Worm (Caenorhabditis elegans) whole organism, L2 larva: ENCODE data around the gene tat-1.

Experiments
- C34F6.9 ChIP-seq: fragments of 150-350 bp; optimal IDR thresholded peaks from 2 replicates; lab custom pipeline; 2014; ENCODE audit warnings: missing biosample characterization, missing genetic modification characterization
- F13H6.1 ChIP-seq: sonication (generic microtip); optimal IDR thresholded peaks from 2 replicates; lab custom pipeline; 2016; ENCODE audit warnings: missing genetic modification characterization, missing compliant biosample characterization
- R02D3.7 ChIP-seq: fragments of 150-350 bp; optimal IDR thresholded peaks from 2 replicates; lab custom pipeline; 2014; ENCODE audit warnings: missing biosample characterization, missing genetic modification characterization
- Y55F3AM.14 ChIP-seq: fragments of 200-800 bp; sonication (Bioruptor generic); optimal IDR thresholded peaks from 2 replicates; lab custom pipeline; 2018; ENCODE audit warnings: mild to moderate bottlenecking, missing genetic modification characterization, missing compliant biosample characterization
- ZK546.5 ChIP-seq: sonication (generic microtip); optimal IDR thresholded peaks from 2 replicates; lab custom pipeline; 2017; ENCODE audit warnings: missing biosample characterization, missing genetic modification characterization
- alr-1 ChIP-seq: fragments of 150-350 bp; optimal IDR thresholded peaks from 2 replicates; lab custom pipeline; 2014; ENCODE audit warnings: missing biosample characterization, missing genetic modification characterization
- ama-1 ChIP-seq: fragments of 150-350 bp; optimal IDR thresholded peaks from 2 replicates; lab custom pipeline; 2018; ENCODE audit warnings: inconsistent platforms
- blmp-1 ChIP-seq: sonication (generic microtip); optimal IDR thresholded peaks from 2 replicates; lab custom pipeline; 2017; ENCODE audit warnings: missing genetic modification characterization, mild to moderate bottlenecking, missing compliant biosample characterization, antibody characterized with exemption, moderate library complexity; ENCODE audit not compliant: insufficient read depth
- ceh-16 ChIP-seq: fragments of 150-350 bp; optimal IDR thresholded peaks from 2 replicates; lab custom pipeline; 2014; ENCODE audit warnings: missing biosample characterization, missing genetic modification characterization
- ceh-82 ChIP-seq: fragments of 150-350 bp; optimal IDR thresholded peaks from 2 replicates; lab custom pipeline; 2014; ENCODE audit warnings: missing biosample characterization, missing genetic modification characterization
- crh-2 ChIP-seq: sonication (generic microtip); optimal IDR thresholded peaks from 2 replicates; lab custom pipeline; 2017; ENCODE audit warnings: missing biosample characterization, missing genetic modification characterization
- dmd-4 ChIP-seq: sonication (generic microtip); optimal IDR thresholded peaks from 2 replicates; lab custom pipeline; 2017; ENCODE audit warnings: missing biosample characterization, missing genetic modification characterization
- egl-27 ChIP-seq: sonication (generic microtip); optimal IDR thresholded peaks from 3 replicates; lab custom pipeline; 2017; ENCODE audit warnings: missing biosample characterization, missing genetic modification reagents, missing genetic modification characterization
- elt-1 ChIP-seq: fragments of 150-350 bp; optimal IDR thresholded peaks from 2 replicates; lab custom pipeline; 2014; ENCODE audit warnings: missing biosample characterization, missing genetic modification characterization
- elt-3 ChIP-seq: sonication (generic microtip); optimal IDR thresholded peaks from 2 replicates; lab custom pipeline; 2017; ENCODE audit warnings: missing biosample characterization, missing genetic modification characterization
- fos-1 ChIP-seq: fragments of 150-350 bp; optimal IDR thresholded peaks from 2 replicates; lab custom pipeline; 2014; ENCODE audit warnings: missing biosample characterization, missing genetic modification characterization
- gmeb-1 ChIP-seq: fragments of 150-350 bp; optimal IDR thresholded peaks from 2 replicates; lab custom pipeline; 2014; ENCODE audit warnings: missing biosample characterization, missing genetic modification characterization
- lin-13 ChIP-seq: fragments of 150-350 bp; optimal IDR thresholded peaks from 2 replicates; lab custom pipeline; 2014; ENCODE audit warnings: missing biosample characterization, missing genetic modification reagents, missing genetic modification characterization
- lin-39 ChIP-seq: fragments of 150-350 bp; optimal IDR thresholded peaks from 2 replicates; lab custom pipeline; 2014; ENCODE audit warnings: missing biosample characterization, missing genetic modification reagents, missing genetic modification characterization
- lsy-2 ChIP-seq, 2 experiments: fragments of 150-350 bp in 1 of 2; sonication (generic microtip) in 1 of 2; optimal IDR thresholded peaks; 2 replicates each; lab custom pipeline; 2014 to 2017; ENCODE audit warnings: missing biosample characterization in 2 of 2, missing genetic modification characterization in 2 of 2
- mab-5 ChIP-seq: fragments of 150-350 bp; optimal IDR thresholded peaks from 2 replicates; lab custom pipeline; 2014; ENCODE audit warnings: missing biosample characterization, missing genetic modification characterization
- mbf-1 ChIP-seq: sonication (generic microtip); optimal IDR thresholded peaks from 2 replicates; lab custom pipeline; 2017; ENCODE audit warnings: missing biosample characterization, missing genetic modification characterization
- mdl-1 ChIP-seq, 2 experiments: fragments of 150-350 bp in 1 of 2; sonication (generic microtip) in 1 of 2; optimal IDR thresholded peaks; 2 replicates each; lab custom pipeline; 2017; ENCODE audit warnings: missing biosample characterization in 2 of 2, missing genetic modification characterization in 2 of 2
- nhr-10 ChIP-seq: sonication (generic microtip); optimal IDR thresholded peaks from 2 replicates; lab custom pipeline; 2017; ENCODE audit warnings: missing biosample characterization, missing genetic modification characterization
- nhr-11 ChIP-seq: fragments of 150-350 bp; optimal IDR thresholded peaks from 2 replicates; lab custom pipeline; 2014; ENCODE audit warnings: missing biosample characterization, missing genetic modification characterization
- nhr-12 ChIP-seq: fragments of 150-350 bp; optimal IDR thresholded peaks from 2 replicates; lab custom pipeline; 2014; ENCODE audit warnings: missing biosample characterization, missing genetic modification characterization
- nhr-129 ChIP-seq: fragments of 150-350 bp; optimal IDR thresholded peaks from 2 replicates; lab custom pipeline; 2014; ENCODE audit warnings: missing biosample characterization, missing genetic modification characterization
- nhr-21 ChIP-seq: fragments of 150-350 bp; optimal IDR thresholded peaks from 2 replicates; lab custom pipeline; 2014; ENCODE audit warnings: missing biosample characterization, missing genetic modification characterization
- nhr-23 ChIP-seq: fragments of 150-350 bp; optimal IDR thresholded peaks from 2 replicates; lab custom pipeline; 2014; ENCODE audit warnings: missing biosample characterization, missing genetic modification reagents, missing genetic modification characterization
- nhr-237 ChIP-seq: fragments of 150-350 bp; optimal IDR thresholded peaks from 2 replicates; lab custom pipeline; 2014; ENCODE audit warnings: missing biosample characterization, missing genetic modification characterization
- nhr-25 ChIP-seq: fragments of 150-350 bp; sonication (generic microtip); optimal IDR thresholded peaks from 3 replicates; lab custom pipeline; 2014; ENCODE audit warnings: missing biosample characterization, missing genetic modification characterization
- nhr-6 ChIP-seq: fragments of 150-350 bp; optimal IDR thresholded peaks from 2 replicates; lab custom pipeline; 2014; ENCODE audit warnings: missing biosample characterization, missing genetic modification characterization
- nhr-77 ChIP-seq: fragments of 150-350 bp; optimal IDR thresholded peaks from 2 replicates; lab custom pipeline; 2014; ENCODE audit warnings: missing biosample characterization, missing genetic modification characterization
- peb-1 ChIP-seq: fragments of 150-350 bp; optimal IDR thresholded peaks from 2 replicates; lab custom pipeline; 2014; ENCODE audit warnings: missing biosample characterization, missing genetic modification characterization
- sem-4 ChIP-seq: fragments of 150-350 bp; optimal IDR thresholded peaks from 2 replicates; lab custom pipeline; 2014; ENCODE audit warnings: missing biosample characterization, missing genetic modification reagents, missing genetic modification characterization
- skn-1 ChIP-seq: sonication (generic microtip); optimal IDR thresholded peaks from 2 replicates; lab custom pipeline; 2017; ENCODE audit warnings: missing biosample characterization, missing genetic modification characterization
- sma-3 ChIP-seq: sonication (generic microtip); optimal IDR thresholded peaks from 2 replicates; lab custom pipeline; 2016; ENCODE audit warnings: missing genetic modification reagents, missing genetic modification characterization, missing compliant biosample characterization
- sma-9 ChIP-seq, 2 experiments: fragments of 150-350 bp in 1 of 2; sonication (generic microtip) in 1 of 2; optimal IDR thresholded peaks; 2 replicates each; lab custom pipeline; 2014 to 2016; ENCODE audit warnings: missing genetic modification characterization in 2 of 2, mild to moderate bottlenecking in 1 of 2, missing biosample characterization in 1 of 2, missing compliant biosample characterization in 1 of 2, missing genetic modification reagents in 1 of 2, moderate library complexity in 1 of 2
- snpc-4 ChIP-seq: fragments of 150-350 bp; optimal IDR thresholded peaks from 2 replicates; lab custom pipeline; 2014; ENCODE audit warnings: missing biosample characterization, missing genetic modification characterization
- unc-39 ChIP-seq: fragments of 150-350 bp; optimal IDR thresholded peaks from 2 replicates; lab custom pipeline; 2014; ENCODE audit warnings: missing biosample characterization, missing genetic modification characterization
- unc-55 ChIP-seq: fragments of 150-350 bp; sonication (generic microtip); optimal IDR thresholded peaks from 3 replicates; lab custom pipeline; 2014; ENCODE audit warnings: missing biosample characterization, missing genetic modification reagents, missing genetic modification characterization
- unc-62 ChIP-seq: fragments of 150-350 bp; optimal IDR thresholded peaks from 2 replicates; lab custom pipeline; 2014; ENCODE audit warnings: missing biosample characterization, missing genetic modification reagents, missing genetic modification characterization
- zag-1 ChIP-seq: fragments of 150-350 bp; optimal IDR thresholded peaks from 2 replicates; lab custom pipeline; 2014; ENCODE audit warnings: missing biosample characterization, missing genetic modification characterization
- ztf-1 ChIP-seq: fragments of 200-800 bp; sonication (Bioruptor generic); conservative IDR thresholded peaks from 2 replicates; pipeline ENCODE4 v1.3.6; 2022; ENCODE audit warnings: missing genetic modification characterization, missing compliant biosample characterization
- ztf-11 ChIP-seq: sonication (generic microtip); optimal IDR thresholded peaks from 2 replicates; lab custom pipeline; 2017; ENCODE audit warnings: missing biosample characterization, missing genetic modification characterization
- ztf-4 ChIP-seq: fragments of 150-350 bp; optimal IDR thresholded peaks from 2 replicates; lab custom pipeline; 2014; ENCODE audit warnings: missing biosample characterization, missing genetic modification characterization

tat-1 gene

ce11 chrIII:12456801-12457647 is 35.5 kb upstream of the tat-1 start, which contains the start of the genes scav-3 and Y49E10.21:
Gene scav-3 (minus strand): TSS chrIII:12456850.
Gene Y49E10.21 (plus strand): TSS chrIII:12457597.
- TF ChIP-seq sma-3, result no peak
- TF ChIP-seq ztf-11, result no peak
- TF ChIP-seq skn-1 (tag; lab: Kevin White, UChicago), result peak; percentile 35
- TF ChIP-seq ztf-1 (GFP tag; lab: Robert Waterston, UW), result no peak
- TF ChIP-seq ceh-16 (tag; lab: Kevin White, UChicago), result no peak
- no peak for TF ChIP-seq egl-27 (tag; lab: Kevin White, UChicago)
- peak in 1 of 2 experiments; percentile 58 for TF ChIP-seq lsy-2 (tag; optimal IDR thresholded peaks at IDR 0.05; lab: Kevin White, UChicago)
- TF ChIP-seq snpc-4 (tag; lab: Kevin White, UChicago), result no peak
- peak; percentile 52 for TF ChIP-seq crh-2 (tag; lab: Kevin White, UChicago)
- peak; percentile 44 for TF ChIP-seq nhr-129 (tag; lab: Kevin White, UChicago)
- TF ChIP-seq ceh-82 (tag; lab: Kevin White, UChicago), result no peak
- no peak for TF ChIP-seq ama-1 (lab: Kevin White, UChicago)
- TF ChIP-seq nhr-23 (tag; lab: Kevin White, UChicago), result no peak
- no peak for TF ChIP-seq mbf-1 (tag; lab: Kevin White, UChicago)
- TF ChIP-seq Y55F3AM.14 (GFP tag; lab: Kevin White, UChicago), result no peak
- no peak for TF ChIP-seq blmp-1 (tag; lab: Kevin White, UChicago)
- no peak for TF ChIP-seq nhr-25
- TF ChIP-seq nhr-21 (tag; lab: Kevin White, UChicago), result no peak
- no peak for TF ChIP-seq elt-3 (tag; lab: Kevin White, UChicago)
- TF ChIP-seq fos-1 (tag; lab: Kevin White, UChicago), result peak; percentile 59
- no peak for TF ChIP-seq unc-62 (GFP tag; lab: Kevin White, UChicago)
- TF ChIP-seq zag-1 (tag; lab: Kevin White, UChicago), result no peak
- no peak for TF ChIP-seq dmd-4 (tag; lab: Kevin White, UChicago)
- peak; percentile 14 for TF ChIP-seq gmeb-1 (tag; lab: Kevin White, UChicago)
- TF ChIP-seq lin-13 (GFP tag; lab: Kevin White, UChicago), result no peak
- no peak for TF ChIP-seq alr-1 (tag; lab: Kevin White, UChicago)
- no peak for TF ChIP-seq ztf-4 (tag; lab: Kevin White, UChicago)
- TF ChIP-seq mab-5 (tag; lab: Kevin White, UChicago), result no peak
- TF ChIP-seq sem-4 (tag; lab: Kevin White, UChicago), result peak; percentile 35
- TF ChIP-seq nhr-10 (tag; lab: Kevin White, UChicago), result no peak
- peak; percentile 28 for TF ChIP-seq unc-55 (GFP tag; lab: Kevin White, UChicago)
- no peak for TF ChIP-seq unc-39 (tag; lab: Kevin White, UChicago)
- no peak for TF ChIP-seq mdl-1 (tag; optimal IDR thresholded peaks at IDR 0.05; lab: Kevin White, UChicago)
- TF ChIP-seq F13H6.1 (tag; lab: Kevin White, UChicago), result no peak
- TF ChIP-seq nhr-237, result no peak
- TF ChIP-seq nhr-6 (tag; lab: Kevin White, UChicago), result no peak
- TF ChIP-seq peb-1 (tag; lab: Kevin White, UChicago), result no peak
- no peak for TF ChIP-seq sma-9 (GFP tag; optimal IDR thresholded peaks at IDR 0.05; lab: Kevin White, UChicago)
- TF ChIP-seq sma-9 (tag; optimal IDR thresholded peaks at IDR 0.05; lab: Kevin White, UChicago), result no peak
- TF ChIP-seq elt-1 (tag; lab: Kevin White, UChicago), result no peak
- no peak for TF ChIP-seq nhr-11 (tag; lab: Kevin White, UChicago)
- TF ChIP-seq nhr-12, result no peak
- peak; percentile 70 for TF ChIP-seq C34F6.9 (tag; lab: Kevin White, UChicago)
- TF ChIP-seq R02D3.7, result no peak
- TF ChIP-seq lin-39 (tag; lab: Kevin White, UChicago), result no peak
- no peak for TF ChIP-seq ZK546.5
- no peak for TF ChIP-seq nhr-77
